Fruit fly (Drosophila melanogaster) whole organism, pupa: ENCODE results near the gene CG9837.

Source experiments
- CG10348 ChIP-seq: fragments of 200-800 bp; sonication (Bioruptor generic); IDR thresholded peaks from 2 replicates; pipeline ENCODE4 v1.3.6; 2022; ENCODE audit warnings: missing biosample characterization, missing genetic modification characterization
- CG12605 ChIP-seq: fragments of 200-800 bp; sonication (Bioruptor generic); IDR thresholded peaks from 2 replicates; pipeline ENCODE4 v1.3.6; 2022; ENCODE audit warnings: missing biosample characterization, missing genetic modification characterization
- CG13204 ChIP-seq: fragments of 200-800 bp; sonication (Bioruptor generic); optimal IDR thresholded peaks from 2 replicates; lab custom pipeline; 2018; ENCODE audit warnings: missing biosample characterization, mild to moderate bottlenecking, missing genetic modification characterization, moderate library complexity
- CG14655 ChIP-seq: fragments of 200-800 bp; sonication (Bioruptor generic); optimal IDR thresholded peaks from 3 replicates; lab custom pipeline; 2017; ENCODE audit warnings: mild to moderate bottlenecking, missing biosample characterization, missing genetic modification reagents, missing genetic modification characterization
- CG15710 ChIP-seq: fragments of 200-800 bp; sonication (Bioruptor generic); optimal IDR thresholded peaks from 2 replicates; lab custom pipeline; 2018; ENCODE audit warnings: missing biosample characterization, mild to moderate bottlenecking, missing genetic modification characterization, moderate library complexity
- CG17806 ChIP-seq: fragments of 200-800 bp; sonication (Bioruptor generic); optimal IDR thresholded peaks from 2 replicates; lab custom pipeline; 2018; ENCODE audit warnings: missing biosample characterization, mild to moderate bottlenecking, missing genetic modification characterization, moderate library complexity
- CG32121 ChIP-seq: fragments of 200-800 bp; sonication (Bioruptor generic); IDR thresholded peaks from 2 replicates; pipeline ENCODE4 v1.3.6; 2022; ENCODE audit warnings: missing biosample characterization, missing genetic modification characterization
- CG34367 ChIP-seq: fragments of 200-800 bp; sonication (Bioruptor generic); optimal IDR thresholded peaks from 2 replicates; lab custom pipeline; 2018; ENCODE audit warnings: missing biosample characterization, mild to moderate bottlenecking, missing genetic modification characterization
- CG4496 ChIP-seq: fragments of 200-800 bp; sonication (Bioruptor generic); IDR thresholded peaks from 3 replicates; pipeline ENCODE4 v1.3.6; 2022; ENCODE audit warnings: missing biosample characterization, missing genetic modification characterization
- CG8159 ChIP-seq: fragments of 200-800 bp; sonication (Bioruptor generic); optimal IDR thresholded peaks from 3 replicates; lab custom pipeline; 2018; ENCODE audit warnings: missing biosample characterization, mild to moderate bottlenecking, missing genetic modification characterization, moderate library complexity
- CG8301 ChIP-seq: fragments of 200-800 bp; sonication (Bioruptor generic); optimal IDR thresholded peaks from 2 replicates; lab custom pipeline; 2018; ENCODE audit warnings: missing biosample characterization, mild to moderate bottlenecking, missing genetic modification characterization
- CG9948 ChIP-seq: fragments of 200-800 bp; sonication (Bioruptor generic); optimal IDR thresholded peaks from 2 replicates; lab custom pipeline; 2018; ENCODE audit warnings: missing biosample characterization, mild to moderate bottlenecking, missing genetic modification characterization, moderate library complexity
- D1 ChIP-seq: fragments of 200-800 bp; sonication (Bioruptor generic); optimal IDR thresholded peaks from 2 replicates; lab custom pipeline; 2018; ENCODE audit warnings: missing biosample characterization, mild to moderate bottlenecking, missing genetic modification characterization, moderate library complexity
- EcR ChIP-seq: fragments of 200-800 bp; sonication (Bioruptor generic); optimal IDR thresholded peaks from 3 replicates; lab custom pipeline; 2019; ENCODE audit warnings: missing biosample characterization, missing genetic modification characterization, mild to moderate bottlenecking, moderate library complexity, missing genetic modification reagents
- Ets98B ChIP-seq: fragments of 200-800 bp; sonication (Bioruptor generic); IDR thresholded peaks from 2 replicates; pipeline ENCODE4 v1.3.6; 2022; ENCODE audit warnings: missing biosample characterization, missing genetic modification characterization
- Pif1A ChIP-seq: fragments of 200-800 bp; sonication (Bioruptor generic); optimal IDR thresholded peaks from 3 replicates; lab custom pipeline; 2016; ENCODE audit warnings: missing biosample characterization, missing genetic modification characterization
- Pif1B ChIP-seq: fragments of 200-800 bp; sonication (Bioruptor generic); optimal IDR thresholded peaks from 3 replicates; lab custom pipeline; 2016; ENCODE audit warnings: missing biosample characterization, missing genetic modification characterization
- Snoo ChIP-seq: fragments of 200-800 bp; sonication (Bioruptor generic); optimal IDR thresholded peaks from 3 replicates; lab custom pipeline; 2017; ENCODE audit warnings: missing biosample characterization, mild to moderate bottlenecking, missing genetic modification characterization, inconsistent platforms
- fd96Ca ChIP-seq: fragments of 200-800 bp; sonication (Bioruptor generic); IDR thresholded peaks from 3 replicates; pipeline ENCODE4 v1.3.6; 2022; ENCODE audit warnings: missing biosample characterization, missing genetic modification characterization
- gl ChIP-seq: fragments of 200-800 bp; sonication (Bioruptor generic); optimal IDR thresholded peaks from 2 replicates; lab custom pipeline; 2018; ENCODE audit warnings: missing biosample characterization, mild to moderate bottlenecking, missing genetic modification characterization
- rn ChIP-seq: fragments of 200-800 bp; sonication (Bioruptor generic); IDR thresholded peaks from 2 replicates; pipeline ENCODE4 v1.3.6; 2022; ENCODE audit warnings: missing biosample characterization, missing genetic modification characterization

The CG9837 gene

dm6 chr3R:8813164-8813629 lies at the start of gene CG9837:
CG9837 (minus strand) TSS chr3R:8813579.
- TF ChIP-seq fd96Ca (GFP tag; lab: Robert Waterston, UW), result no peak
- TF ChIP-seq rn (GFP tag; lab: Robert Waterston, UW), result no peak

DNA sequence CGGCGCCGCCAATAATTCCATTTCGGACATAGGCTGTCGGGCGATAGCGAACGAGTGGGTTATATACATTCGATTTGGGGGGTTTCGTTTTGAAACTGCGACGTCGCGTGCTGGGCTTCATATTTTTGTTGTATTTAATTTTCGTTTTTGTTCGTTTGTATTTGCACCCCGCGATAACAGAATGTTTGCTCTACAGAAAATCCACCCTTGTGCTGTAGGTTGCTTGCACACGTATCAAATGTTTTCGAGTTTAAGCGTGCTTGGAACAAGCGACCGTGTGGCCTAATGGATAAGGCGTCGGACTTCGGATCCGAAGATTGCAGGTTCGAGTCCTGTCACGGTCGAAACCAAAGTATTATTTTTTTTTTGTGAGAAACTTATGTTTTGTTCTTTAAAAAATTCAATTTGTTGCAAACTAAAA lies 49.3 kb upstream of the CG9837 start:
- TF ChIP-seq CG12605 (no peak), rn (GFP tag; lab: Robert Waterston, UW) (no peak), CG34367 (tag; lab: Kevin White, UChicago) (no peak), Pif1B (GFP tag; lab: Kevin White, UChicago) (no peak), gl (tag; lab: Kevin White, UChicago) (no peak), CG8301 (no peak), EcR (GFP tag; lab: Kevin White, UChicago) (no peak), Snoo (tag; lab: Kevin White, UChicago) (no peak), CG15710 (tag; lab: Kevin White, UChicago) (no peak), CG17806 (tag; lab: Kevin White, UChicago) (no peak), CG4496 (no peak), CG9948 (no peak), Pif1A (GFP tag; lab: Kevin White, UChicago) (no peak), CG32121 (GFP tag; lab: Robert Waterston, UW) (no peak), CG10348 (GFP tag; lab: Robert Waterston, UW) (no peak), CG14655 (GFP tag; lab: Kevin White, UChicago) (no peak), D1 (no peak), CG13204 (no peak), Ets98B (GFP tag; lab: Robert Waterston, UW) (no peak; the same call in 1 of the 2 replicates)

DNA sequence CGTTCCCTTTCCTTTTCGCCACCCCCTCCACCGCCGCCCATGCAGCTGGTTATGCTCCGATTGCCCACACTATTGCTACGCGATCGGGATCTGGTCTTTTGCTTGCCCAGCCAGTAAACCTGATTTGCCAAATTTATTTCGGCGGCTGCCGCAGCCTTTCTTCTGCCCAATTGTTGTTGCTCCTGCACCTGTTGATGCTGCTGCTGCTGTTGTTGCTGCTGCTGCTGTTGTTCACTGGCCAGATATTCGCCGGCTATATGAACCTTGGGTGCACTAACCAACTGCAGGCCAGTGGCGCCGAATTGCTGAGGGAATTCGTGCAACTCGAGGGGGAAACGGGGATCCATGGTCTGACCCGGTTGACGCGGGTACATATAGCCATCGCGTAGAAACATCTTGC lies 48.8 kb upstream of the CG9837 start:
- TF ChIP-seq Pif1B (GFP tag; lab: Kevin White, UChicago) (no peak), CG8301 (no peak), fd96Ca (GFP tag; lab: Robert Waterston, UW) (no peak), CG15710 (tag; lab: Kevin White, UChicago) (no peak), CG9948 (no peak), rn (GFP tag; lab: Robert Waterston, UW) (no peak), Snoo (tag; lab: Kevin White, UChicago) (no peak), CG12605 (no peak), gl (tag; lab: Kevin White, UChicago) (no peak), CG8159 (tag; lab: Kevin White, UChicago) (no peak), CG14655 (GFP tag; lab: Kevin White, UChicago) (no peak), CG4496 (no peak), Ets98B (GFP tag; lab: Robert Waterston, UW) (no peak), CG17806 (tag; lab: Kevin White, UChicago) (no peak), D1 (no peak)

DNA sequence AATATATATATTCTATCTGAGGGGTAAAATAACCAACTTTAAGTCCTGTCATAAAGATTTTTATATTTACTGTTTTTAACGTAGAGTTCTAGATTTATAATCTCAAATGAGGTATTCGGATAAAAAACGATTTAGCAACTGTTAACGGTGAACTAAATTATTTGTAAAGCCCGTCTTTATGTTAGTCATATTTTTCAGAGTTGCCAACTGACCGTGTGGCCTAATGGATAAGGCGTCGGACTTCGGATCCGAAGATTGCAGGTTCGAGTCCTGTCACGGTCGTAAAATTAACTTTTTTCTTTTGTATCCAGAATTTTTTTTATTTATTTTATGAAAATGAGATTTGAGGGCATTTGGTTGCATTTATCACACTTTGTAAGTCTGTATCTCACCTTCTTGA lies 48.3 kb upstream of the CG9837 start:
- TF ChIP-seq fd96Ca (GFP tag; lab: Robert Waterston, UW), result no peak
- no peak for TF ChIP-seq CG14655 (GFP tag; lab: Kevin White, UChicago)

DNA sequence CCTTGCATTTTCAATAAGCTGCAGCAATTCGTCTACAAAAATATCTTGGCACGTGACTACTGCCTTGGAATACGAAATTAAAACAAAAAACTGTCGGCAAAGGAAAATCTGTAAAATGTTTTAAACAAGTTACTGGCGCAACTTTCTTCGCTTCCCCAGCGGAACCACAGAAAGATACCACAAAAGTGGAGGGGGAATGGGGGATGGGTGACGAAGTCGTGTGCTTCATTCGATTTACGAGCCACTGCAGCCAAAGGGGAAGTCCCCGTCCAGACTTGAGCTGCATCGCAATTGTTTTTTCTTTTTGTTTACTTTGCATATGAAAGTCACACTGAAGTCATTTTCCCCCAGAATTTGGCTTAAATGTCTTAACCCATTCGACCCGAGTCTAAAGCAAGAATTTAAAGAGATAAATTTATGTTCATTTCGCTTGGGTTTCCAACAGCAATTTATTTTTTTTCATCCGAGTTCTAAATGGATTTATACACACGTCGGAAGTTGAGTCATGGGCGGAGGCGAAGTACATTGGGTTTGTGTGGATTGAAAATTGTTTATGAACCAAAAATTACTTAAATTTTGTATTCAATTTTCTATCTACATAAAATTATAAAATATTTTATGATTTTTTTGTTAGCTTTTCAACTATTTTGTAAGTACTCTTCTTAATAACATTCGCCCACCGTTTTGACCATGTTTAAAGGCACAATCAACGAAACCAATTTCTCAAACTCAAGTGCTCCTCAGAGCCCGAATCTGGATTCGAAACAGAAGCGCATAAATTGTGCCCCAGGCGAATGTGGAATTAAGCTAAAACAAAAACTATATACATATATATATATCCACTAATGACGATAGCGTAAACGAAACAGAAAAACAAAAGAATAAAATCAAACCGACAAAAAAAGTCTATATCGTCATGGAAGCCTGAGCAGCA lies 47.0 kb upstream of the CG9837 start:
- TF ChIP-seq CG13204 (no peak), EcR (GFP tag; lab: Kevin White, UChicago) (no peak), rn (GFP tag; lab: Robert Waterston, UW) (no peak), Pif1B (GFP tag; lab: Kevin White, UChicago) (no peak), fd96Ca (GFP tag; lab: Robert Waterston, UW) (peak; percentile 9; the same call in 1 of the 3 replicates), CG4496 (no peak), CG12605 (no peak), CG17806 (tag; lab: Kevin White, UChicago) (no peak), Pif1A (GFP tag; lab: Kevin White, UChicago) (peak; percentile 11), Ets98B (GFP tag; lab: Robert Waterston, UW) (no peak)

DNA sequence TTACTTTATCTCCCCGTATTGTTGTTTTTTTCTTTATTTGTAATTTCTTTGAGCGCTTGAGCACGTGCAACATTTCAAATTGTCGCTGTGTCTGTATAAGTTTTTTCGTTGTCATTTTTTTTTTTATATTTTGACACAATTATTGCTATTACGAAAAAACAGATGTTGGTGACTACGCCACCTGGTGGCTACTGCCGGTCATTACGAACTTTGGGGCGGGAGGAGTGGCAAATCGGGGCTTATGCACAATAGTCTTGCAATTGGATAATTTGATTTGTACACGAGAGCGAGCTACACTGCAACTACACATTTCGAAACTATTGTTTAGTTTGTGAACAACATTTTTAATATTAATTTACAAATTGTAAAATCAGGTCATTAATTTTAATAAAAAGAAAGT lies 45.9 kb upstream of the CG9837 start:
- 0 out of 3 replicates have a peak, but pooled peaks have one; percentile 19 for TF ChIP-seq CG4496
- no peak for TF ChIP-seq Pif1A (GFP tag; lab: Kevin White, UChicago)
- no peak for TF ChIP-seq Snoo (tag; lab: Kevin White, UChicago)
- TF ChIP-seq Pif1B (GFP tag; lab: Kevin White, UChicago), result no peak
- TF ChIP-seq Ets98B (GFP tag; lab: Robert Waterston, UW), result no peak
